Worm (Caenorhabditis elegans) whole organism, L1 larva: ENCODE data around the gene F57B9.3.

ENCODE experiments used
- irx-1 ChIP-seq: sonication (generic microtip); optimal IDR thresholded peaks from 2 replicates; lab custom pipeline; 2016; ENCODE audit warnings: missing genetic modification characterization, missing compliant biosample characterization
- lin-13 ChIP-seq: fragments of 150-350 bp; optimal IDR thresholded peaks from 2 replicates; lab custom pipeline; 2014; ENCODE audit warnings: missing biosample characterization, missing genetic modification reagents, missing genetic modification characterization
- nhr-71 ChIP-seq: sonication (generic microtip); optimal IDR thresholded peaks from 2 replicates; lab custom pipeline; 2016; ENCODE audit warnings: mild to moderate bottlenecking, missing genetic modification characterization, moderate library complexity, missing compliant biosample characterization
- nhr-90 ChIP-seq: sonication (generic microtip); optimal IDR thresholded peaks from 2 replicates; lab custom pipeline; 2016; ENCODE audit warnings: mild to moderate bottlenecking, missing genetic modification characterization, missing compliant biosample characterization; ENCODE audit not compliant: poor library complexity
- tbx-2 ChIP-seq: sonication (generic microtip); optimal IDR thresholded peaks from 2 replicates; lab custom pipeline; 2016; ENCODE audit warnings: missing genetic modification characterization, missing compliant biosample characterization
- ztf-11 ChIP-seq, 2 experiments: sonication (generic microtip); optimal IDR thresholded peaks; 2 replicates each; lab custom pipeline; 2016 to 2017; ENCODE audit warnings: missing genetic modification characterization in 2 of 2, missing biosample characterization in 1 of 2, missing compliant biosample characterization in 1 of 2

- TF ChIP-seq tbx-2, result peak; percentile 97
- peak; percentile 97 for TF ChIP-seq lin-13
- TF ChIP-seq nhr-71 (tag; lab: Kevin White, UChicago), result peak; percentile 98
- peak in 1 of 2 experiments; percentile 85 for TF ChIP-seq ztf-11 (tag; optimal IDR thresholded peaks at IDR 0.05; lab: Kevin White, UChicago)
- TF ChIP-seq nhr-90 (tag; lab: Kevin White, UChicago), result peak; percentile 97
- peak; percentile 91 for TF ChIP-seq irx-1 (tag; lab: Kevin White, UChicago)
Measured at ce11 chrIII:6971662-6972284, 32.1 kb downstream of the F57B9.3 start, which contains the start of the genes eef-1A.1 and rfc-4.
